Fruit fly (Drosophila melanogaster) whole organism, embryonic: Measurements from ENCODE around the gene CG17300.

Source experiments
- B-H1 ChIP-seq: fragments of 200-800 bp; sonication (Bioruptor generic); IDR thresholded peaks from 3 replicates; pipeline ENCODE4 v1.3.6; 2022; ENCODE audit warnings: missing biosample characterization, missing genetic modification characterization
- BEAF-32 ChIP-seq: fragments of 200-800 bp; sonication (Bioruptor generic); optimal IDR thresholded peaks from 3 replicates; lab custom pipeline; 2017; ENCODE audit warnings: missing biosample characterization, missing genetic modification characterization, mild to moderate bottlenecking, moderate library complexity, missing genetic modification reagents
- Bteb2 ChIP-seq: fragments of 200-800 bp; sonication (Bioruptor generic); optimal IDR thresholded peaks from 2 replicates; lab custom pipeline; 2016; ENCODE audit warnings: missing biosample characterization, missing genetic modification characterization
- CG11085 ChIP-seq: fragments of 200-800 bp; sonication (Bioruptor generic); IDR thresholded peaks from 2 replicates; pipeline ENCODE4 v1.3.6; 2022; ENCODE audit warnings: missing biosample characterization, missing genetic modification characterization
- CG11093 ChIP-seq: fragments of 200-800 bp; sonication (Bioruptor generic); IDR thresholded peaks from 3 replicates; pipeline ENCODE4 v1.3.6; 2022; ENCODE audit warnings: missing biosample characterization, missing genetic modification characterization
- CG12769 ChIP-seq: fragments of 200-800 bp; sonication (Bioruptor generic); optimal IDR thresholded peaks from 2 replicates; lab custom pipeline; 2019; ENCODE audit warnings: missing biosample characterization, mild to moderate bottlenecking, missing genetic modification characterization, moderate library complexity
- CG14860 ChIP-seq: fragments of 200-800 bp; sonication (Bioruptor generic); IDR thresholded peaks from 3 replicates; pipeline ENCODE4 v1.3.6; 2022; ENCODE audit warnings: missing biosample characterization, missing genetic modification characterization; ENCODE audit not compliant: partially characterized antibody
- CG1603 ChIP-seq: fragments of 200-800 bp; sonication (Bioruptor generic); optimal IDR thresholded peaks from 2 replicates; lab custom pipeline; 2019; ENCODE audit warnings: missing biosample characterization, mild to moderate bottlenecking, missing genetic modification characterization, moderate library complexity
- CG17361 ChIP-seq: fragments of 200-800 bp; sonication (Bioruptor generic); IDR thresholded peaks from 3 replicates; pipeline ENCODE4 v1.3.6; 2022; ENCODE audit warnings: missing biosample characterization, missing genetic modification characterization
- CG18619 ChIP-seq: fragments of 200-800 bp; sonication (Bioruptor generic); optimal IDR thresholded peaks from 3 replicates; lab custom pipeline; 2017; ENCODE audit warnings: missing biosample characterization, mild to moderate bottlenecking, missing genetic modification characterization
- CG2116 ChIP-seq: fragments of 200-800 bp; sonication (Bioruptor generic); optimal IDR thresholded peaks from 3 replicates; lab custom pipeline; 2018; ENCODE audit warnings: missing biosample characterization, mild to moderate bottlenecking, missing genetic modification characterization
- CG30431 ChIP-seq: fragments of 200-800 bp; sonication (Bioruptor generic); optimal IDR thresholded peaks from 2 replicates; lab custom pipeline; 2017; ENCODE audit warnings: missing biosample characterization, missing genetic modification characterization
- CG32767 ChIP-seq: fragments of 200-800 bp; sonication (Bioruptor generic); IDR thresholded peaks from 2 replicates; pipeline ENCODE4 v1.3.6; 2022; ENCODE audit warnings: missing biosample characterization, missing genetic modification characterization
- CG7271 ChIP-seq: fragments of 200-800 bp; sonication (Bioruptor generic); optimal IDR thresholded peaks from 2 replicates; lab custom pipeline; 2018; ENCODE audit warnings: missing biosample characterization, mild to moderate bottlenecking, missing genetic modification characterization, moderate library complexity
- CG7745 ChIP-seq: fragments of 200-800 bp; sonication (Bioruptor generic); optimal IDR thresholded peaks from 2 replicates; lab custom pipeline; 2018; ENCODE audit warnings: missing biosample characterization, mild to moderate bottlenecking, missing genetic modification characterization, moderate library complexity
- CG8089 ChIP-seq: fragments of 200-800 bp; sonication (Bioruptor generic); optimal IDR thresholded peaks from 3 replicates; lab custom pipeline; 2016; ENCODE audit warnings: missing biosample characterization, missing genetic modification characterization
- CG8281 ChIP-seq: fragments of 200-800 bp; sonication (Bioruptor generic); optimal IDR thresholded peaks from 2 replicates; lab custom pipeline; 2018; ENCODE audit warnings: missing biosample characterization, mild to moderate bottlenecking, missing genetic modification characterization, moderate library complexity
- Deaf1 ChIP-seq: fragments of 200-800 bp; optimal IDR thresholded peaks from 3 replicates; lab custom pipeline; 2019; ENCODE audit warnings: missing biosample characterization, mild to moderate bottlenecking, missing genetic modification characterization, moderate library complexity
- Dll ChIP-seq: fragments of 200-800 bp; sonication (Bioruptor generic); IDR thresholded peaks from 4 replicates; pipeline ENCODE4 v1.3.6; 2022; ENCODE audit warnings: missing biosample characterization, missing genetic modification characterization; ENCODE audit not compliant: partially characterized antibody
- E2f1 ChIP-seq: fragments of 200-800 bp; sonication (Bioruptor generic); IDR thresholded peaks from 2 replicates; pipeline ENCODE4 v1.3.6; 2022; ENCODE audit warnings: missing biosample characterization, missing genetic modification characterization
- Jarid2 ChIP-seq: fragments of 200-800 bp; sonication (Bioruptor generic); optimal IDR thresholded peaks from 3 replicates; lab custom pipeline; 2017; ENCODE audit warnings: mild to moderate bottlenecking, missing biosample characterization, missing genetic modification reagents, missing genetic modification characterization
- Med ChIP-seq: fragments of 200-800 bp; sonication (Bioruptor generic); peaks from one replicate; lab custom pipeline; 2016; ENCODE audit warnings: missing biosample characterization, missing genetic modification characterization, mild to moderate bottlenecking, inconsistent platforms, moderate library complexity
- Nf-YB ChIP-seq: fragments of 200-800 bp; sonication (Bioruptor generic); optimal IDR thresholded peaks from 3 replicates; lab custom pipeline; 2019; ENCODE audit warnings: missing biosample characterization, mild to moderate bottlenecking, missing genetic modification characterization, moderate library complexity
- Oaz ChIP-seq: fragments of 200-800 bp; sonication (Bioruptor generic); IDR thresholded peaks from 2 replicates; pipeline ENCODE4 v1.3.6; 2022; ENCODE audit warnings: missing biosample characterization, missing genetic modification characterization
- Ptx1 ChIP-seq: fragments of 200-800 bp; sonication (Bioruptor generic); IDR thresholded peaks from 2 replicates; pipeline ENCODE4 v1.3.6; 2022; ENCODE audit warnings: missing biosample characterization, missing genetic modification characterization
- Ravus ChIP-seq: fragments of 200-800 bp; sonication (Bioruptor generic); IDR thresholded peaks from 2 replicates; pipeline ENCODE4 v1.3.6; 2022; ENCODE audit warnings: missing biosample characterization, missing genetic modification characterization
- Stat92E ChIP-seq, 3 experiments: fragments of >200 bp in 2 of 3; fragments of 200-800 bp in 1 of 3; sonication (Bioruptor generic) in 1 of 3; optimal IDR thresholded peaks; 2 replicates each; lab custom pipeline; 2017 to 2019; ENCODE audit warnings: missing biosample characterization in 3 of 3, missing genetic modification characterization in 3 of 3, mild to moderate bottlenecking in 1 of 3, moderate library complexity in 1 of 3
- Taf1 ChIP-seq: fragments of 200-800 bp; sonication (Bioruptor generic); IDR thresholded peaks from 2 replicates; pipeline ENCODE4 v1.3.6; 2022; ENCODE audit warnings: missing biosample characterization, missing genetic modification characterization
- Usf ChIP-seq: fragments of 200-800 bp; sonication (Bioruptor generic); optimal IDR thresholded peaks from 2 replicates; lab custom pipeline; 2017; ENCODE audit warnings: missing genotype, missing biosample characterization, missing genetic modification characterization
- Vsx1 ChIP-seq: fragments of 200-800 bp; sonication (Bioruptor generic); optimal IDR thresholded peaks from 2 replicates; lab custom pipeline; 2017; ENCODE audit warnings: missing biosample characterization, mild to moderate bottlenecking, missing genetic modification characterization, missing genetic modification reagents
- aop ChIP-seq: fragments of 200-800 bp; sonication (Bioruptor generic); IDR thresholded peaks from 2 replicates; pipeline ENCODE4 v1.3.6; 2022; ENCODE audit warnings: missing biosample characterization, missing genetic modification characterization
- az2 ChIP-seq: fragments of 200-800 bp; sonication (Bioruptor generic); optimal IDR thresholded peaks from 3 replicates; lab custom pipeline; 2016; ENCODE audit warnings: missing biosample characterization, missing genetic modification characterization
- bigmax ChIP-seq: fragments of 200-800 bp; sonication (Bioruptor generic); optimal IDR thresholded peaks from 2 replicates; lab custom pipeline; 2018; ENCODE audit warnings: missing biosample characterization, mild to moderate bottlenecking, missing genetic modification characterization
- bsh ChIP-seq, 2 experiments: fragments of 200-800 bp; sonication (Bioruptor generic); optimal IDR thresholded peaks; 2 replicates each; lab custom pipeline; 2017 to 2018; ENCODE audit warnings: mild to moderate bottlenecking in 2 of 2, missing biosample characterization in 2 of 2, missing genetic modification characterization in 2 of 2, moderate library complexity in 1 of 2
- dimm ChIP-seq: fragments of 200-800 bp; sonication (Bioruptor generic); IDR thresholded peaks from 2 replicates; pipeline ENCODE4 v1.3.6; 2022; ENCODE audit warnings: missing biosample characterization, missing genetic modification characterization
- ems ChIP-seq: fragments of 200-800 bp; sonication (Bioruptor generic); optimal IDR thresholded peaks from 3 replicates; lab custom pipeline; 2016; ENCODE audit warnings: missing biosample characterization, missing genetic modification characterization
- ewg ChIP-seq: fragments of 200-800 bp; sonication (Bioruptor generic); optimal IDR thresholded peaks from 3 replicates; lab custom pipeline; 2017; ENCODE audit warnings: mild to moderate bottlenecking, missing biosample characterization, missing genetic modification reagents, missing genetic modification characterization
- hkb ChIP-seq, 2 experiments: fragments of 200-800 bp in 1 of 2; fragments of >200 bp in 1 of 2; sonication (Bioruptor generic) in 1 of 2; IDR thresholded peaks in 1 of 2; optimal IDR thresholded peaks in 1 of 2; 2 replicates each; pipeline versions ENCODE4 v1.3.6 to Lab custom; 2017 to 2022; ENCODE audit warnings: missing biosample characterization in 1 of 2, missing genetic modification characterization in 1 of 2
- kah ChIP-seq: fragments of 200-800 bp; sonication (Bioruptor generic); optimal IDR thresholded peaks from 2 replicates; lab custom pipeline; 2018; ENCODE audit warnings: missing biosample characterization, mild to moderate bottlenecking, missing genetic modification characterization
- klu ChIP-seq: fragments of 200-800 bp; sonication (Bioruptor generic); IDR thresholded peaks from 2 replicates; pipeline ENCODE4 v1.3.6; 2022; ENCODE audit warnings: missing biosample characterization, missing genetic modification characterization
- p53 ChIP-seq: fragments of 200-800 bp; sonication (Bioruptor generic); optimal IDR thresholded peaks from 2 replicates; lab custom pipeline; 2016; ENCODE audit warnings: missing biosample characterization, missing genetic modification characterization
- ranshi ChIP-seq: fragments of 200-800 bp; sonication (Bioruptor generic); IDR thresholded peaks from 2 replicates; pipeline ENCODE4 v1.3.6; 2022; ENCODE audit warnings: missing biosample characterization, missing genetic modification characterization
- row ChIP-seq: fragments of 200-800 bp; sonication (Bioruptor generic); IDR thresholded peaks from 3 replicates; pipeline ENCODE4 v1.3.6; 2022; ENCODE audit warnings: missing biosample characterization, missing genetic modification characterization
- sc ChIP-seq, 3 experiments: fragments of >200 bp in 2 of 3; fragments of 200-800 bp in 1 of 3; sonication (Bioruptor generic) in 1 of 3; optimal IDR thresholded peaks; 2 replicates in 2 of 3; 3 replicates in 1 of 3; lab custom pipeline; 2017; ENCODE audit warnings: mild to moderate bottlenecking in 1 of 3, missing biosample characterization in 1 of 3, missing genetic modification characterization in 1 of 3, missing genetic modification reagents in 1 of 3
- sens-2 ChIP-seq: fragments of 200-800 bp; sonication (Bioruptor generic); IDR thresholded peaks from 2 replicates; pipeline ENCODE4 v1.3.6; 2022; ENCODE audit warnings: missing biosample characterization, missing genetic modification characterization
- slou ChIP-seq: fragments of 200-800 bp; sonication (Bioruptor generic); optimal IDR thresholded peaks from 3 replicates; lab custom pipeline; 2016; ENCODE audit warnings: missing biosample characterization, missing genetic modification characterization
- zfh2 ChIP-seq: fragments of 200-800 bp; sonication (Bioruptor generic); optimal IDR thresholded peaks from 2 replicates; lab custom pipeline; 2016; ENCODE audit warnings: missing biosample characterization, missing genetic modification characterization

Gene CG17300

dm6 chr3L:13041292-13042067, 45.6 kb downstream of the CG17300 start, which contains the start of gene RpS4 (continued):
- TF ChIP-seq CG11093 (GFP tag; lab: Robert Waterston, UW) (peak; percentile 49; the same call in 2 of the 3 replicates), kah (GFP tag; lab: Kevin White, UChicago) (peak; percentile 91), Nf-YB (GFP tag; lab: Kevin White, UChicago) (peak; percentile 68), aop (GFP tag; lab: Robert Waterston, UW) (no peak), bsh (GFP tag; optimal IDR thresholded peaks at IDR 0.05; lab: Kevin White, UChicago) (peak; percentile 83 to 87), CG1603 (tag; lab: Kevin White, UChicago) (peak; percentile 95), slou (GFP tag; lab: Kevin White, UChicago) (peak; percentile 73), B-H1 (GFP tag; lab: Robert Waterston, UW) (peak; percentile 61), Usf (GFP tag; lab: Kevin White, UChicago) (peak; percentile 73), CG7745 (peak; percentile 83), ranshi (GFP tag; lab: Robert Waterston, UW) (peak; percentile 80), Jarid2 (GFP tag; lab: Kevin White, UChicago) (peak; percentile 84), Taf1 (GFP tag; lab: Robert Waterston, UW) (peak; percentile 68; the same call in 1 of the 2 replicates), Oaz (GFP tag; lab: Robert Waterston, UW) (peak; percentile 66), az2 (GFP tag; lab: Kevin White, UChicago) (peak; percentile 39), CG11085 (peak; percentile 77), sc (optimal IDR thresholded peaks at IDR 0.05; lab: Kevin White, UChicago) (no peak), sc (GFP tag; optimal IDR thresholded peaks at IDR 0.05; lab: Kevin White, UChicago) (peak; percentile 76), Med (GFP tag; lab: Kevin White, UChicago) (peak; percentile 99), bigmax (GFP tag; lab: Kevin White, UChicago) (peak; percentile 87), CG8281 (peak; percentile 73), ems (GFP tag; lab: Kevin White, UChicago) (peak; percentile 79), CG30431 (GFP tag; lab: Kevin White, UChicago) (peak; percentile 82), Vsx1 (GFP tag; lab: Kevin White, UChicago) (peak; percentile 90), Deaf1 (peak; percentile 44), dimm (GFP tag; lab: Robert Waterston, UW) (no peak), ewg (GFP tag; lab: Kevin White, UChicago) (peak; percentile 88), klu (GFP tag; lab: Robert Waterston, UW) (no peak; the same call in 1 of the 2 replicates), Stat92E (GFP tag; optimal IDR thresholded peaks at IDR 0.05; lab: Kevin White, UChicago) (peak in 1 of 3 experiments; percentile 83), p53 (GFP tag; lab: Kevin White, UChicago) (peak; percentile 66)

- TF ChIP-seq BEAF-32 (GFP tag; lab: Kevin White, UChicago) (peak; percentile 8), hkb (optimal IDR thresholded peaks at IDR 0.05; lab: Kevin White, UChicago) (no peak), hkb (GFP tag; IDR thresholded peaks at IDR 0.05; lab: Robert Waterston, UW) (no peak), Bteb2 (GFP tag; lab: Kevin White, UChicago) (no peak), CG7271 (no peak), CG17361 (no peak), E2f1 (no peak), zfh2 (GFP tag; lab: Kevin White, UChicago) (no peak), CG18619 (GFP tag; lab: Kevin White, UChicago) (no peak), Ravus (GFP tag; lab: Robert Waterston, UW) (no peak), Ptx1 (no peak), CG14860 (GFP tag; lab: Robert Waterston, UW) (no peak), Stat92E (GFP tag; optimal IDR thresholded peaks at IDR 0.05; lab: Kevin White, UChicago) (no peak), sens-2 (no peak), CG8281 (no peak), CG32767 (GFP tag; lab: Robert Waterston, UW) (peak; percentile 40; the same call in 1 of the 2 replicates), CG2116 (GFP tag; lab: Kevin White, UChicago) (peak; percentile 97), Dll (GFP tag; lab: Robert Waterston, UW) (0 out of 4 replicates have a peak, but pooled peaks have one; percentile 11), CG12769 (tag; lab: Kevin White, UChicago) (no peak), row (GFP tag; lab: Robert Waterston, UW) (no peak), CG8089 (GFP tag; lab: Kevin White, UChicago) (no peak)
Observed at dm6 chr3L:13040849-13041248, 46.2 kb downstream of the CG17300 start.
